Worm (Caenorhabditis elegans) whole organism, L4 larva: ENCODE measurements around the gene K10D11.2.

ENCODE experiments used
- Y5F2A.4 ChIP-seq: fragments of 200-800 bp; sonication (Bioruptor generic); optimal IDR thresholded peaks from 2 replicates; lab custom pipeline; 2018; ENCODE audit warnings: mild to moderate bottlenecking, missing genetic modification characterization, missing compliant biosample characterization
- daf-19 ChIP-seq: fragments of 200-800 bp; sonication (Bioruptor generic); conservative IDR thresholded peaks from 2 replicates; pipeline ENCODE4 v1.3.6; 2022; ENCODE audit warnings: missing genetic modification characterization, missing compliant biosample characterization
- egl-27 ChIP-seq: sonication (generic microtip); optimal IDR thresholded peaks from 3 replicates; lab custom pipeline; 2017; ENCODE audit warnings: missing biosample characterization, missing genetic modification reagents, missing genetic modification characterization
- fos-1 ChIP-seq: fragments of 150-350 bp; optimal IDR thresholded peaks from 2 replicates; lab custom pipeline; 2014; ENCODE audit warnings: missing biosample characterization, missing genetic modification characterization
- nhr-77 ChIP-seq: fragments of 150-350 bp; optimal IDR thresholded peaks from 2 replicates; lab custom pipeline; 2014; ENCODE audit warnings: missing biosample characterization, missing genetic modification characterization

DNA sequence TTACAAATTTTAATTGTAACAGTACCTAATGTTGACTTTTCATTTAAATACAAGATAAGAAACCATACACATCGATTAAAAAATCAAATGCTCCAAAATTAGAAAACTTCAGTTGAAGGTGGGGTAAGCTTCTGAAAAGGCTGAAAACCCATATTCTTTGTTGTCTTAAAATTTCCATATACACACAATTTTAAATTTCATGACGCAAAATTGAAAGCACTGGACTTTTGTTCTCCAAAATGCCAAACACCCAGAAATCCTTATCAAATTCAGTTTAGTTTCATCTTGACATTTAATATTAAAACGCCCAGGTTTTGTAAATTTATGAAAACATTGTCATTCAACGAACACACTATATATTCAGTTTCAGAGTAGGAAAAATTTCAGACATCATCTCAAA lies 18.6 kb upstream of the K10D11.2 start, which contains the start of gene F55G11.7:
- no peak for TF ChIP-seq Y5F2A.4 (GFP tag; lab: Kevin White, UChicago)
- TF ChIP-seq egl-27 (tag; lab: Kevin White, UChicago), result no peak
- TF ChIP-seq daf-19 (GFP tag; lab: Robert Waterston, UW), result no peak
- TF ChIP-seq nhr-77, result no peak
- no peak for TF ChIP-seq fos-1 (tag; lab: Kevin White, UChicago)
